Fruit fly (Drosophila melanogaster): ENCODE results near the gene Ype.
A peak's percentile ranks its signal among the peaks of the same experiment; 100 is the strongest.

Ype gene

dm6 chrX:13391174-13392040 is 4.2 kb upstream of the Ype start (continued):
- no peak for TF ChIP-seq kah (GFP tag; optimal IDR thresholded peaks at IDR 0.05)
- TF ChIP-seq CG8290 (GFP tag; optimal IDR thresholded peaks at IDR 0.05), result no peak
- peak in 1 of 2 experiments; percentile 55 for TF ChIP-seq CG8290 (tag; optimal IDR thresholded peaks at IDR 0.05)
- no peak for TF ChIP-seq gsb (GFP tag; IDR thresholded peaks at IDR 0.05)
- peak; percentile 17 for TF ChIP-seq CG2712 (tag; optimal IDR thresholded peaks at IDR 0.05)
- TF ChIP-seq Mad (GFP tag; optimal IDR thresholded peaks at IDR 0.05), result no peak
- TF ChIP-seq Poxn (GFP tag; IDR thresholded peaks at IDR 0.05), result peak; percentile 67
- TF ChIP-seq zfh2 (GFP tag; optimal IDR thresholded peaks at IDR 0.05), result peak; percentile 86
- TF ChIP-seq grn (GFP tag; optimal IDR thresholded peaks at IDR 0.05), result no peak
- TF ChIP-seq HmgD (GFP tag; optimal IDR thresholded peaks at IDR 0.05), result no peak
- no peak for TF ChIP-seq slp2 (GFP tag; optimal IDR thresholded peaks at IDR 0.05)
- TF ChIP-seq CG17912 (GFP tag; optimal IDR thresholded peaks at IDR 0.05), result no peak
- no peak for TF ChIP-seq da (GFP tag; optimal IDR thresholded peaks at IDR 0.05)
- no peak for TF ChIP-seq CG31441 (GFP tag; IDR thresholded peaks at IDR 0.05)
- 0 out of 3 replicates have a peak, but pooled peaks have one; percentile 15 for TF ChIP-seq ci (GFP tag; IDR thresholded peaks at IDR 0.05)
- no peak for TF ChIP-seq CG4282 (GFP tag; optimal IDR thresholded peaks at IDR 0.05)
- no peak for TF ChIP-seq nom (GFP tag; optimal IDR thresholded peaks at IDR 0.05)
- TF ChIP-seq CG10462 (GFP tag; optimal IDR thresholded peaks at IDR 0.05), result no peak
- no peak for TF ChIP-seq tup (GFP tag; optimal IDR thresholded peaks at IDR 0.05)
- TF ChIP-seq slou (GFP tag; optimal IDR thresholded peaks at IDR 0.05), result no peak
- no peak; the same call in 2 of the 3 replicates for TF ChIP-seq CG14050 (GFP tag; IDR thresholded peaks at IDR 0.05)
- TF ChIP-seq E2f1 (GFP tag; IDR thresholded peaks at IDR 0.05), result no peak
- no peak for TF ChIP-seq phol (tag; optimal IDR thresholded peaks at IDR 0.05)
- no peak for TF ChIP-seq CG4707 (GFP tag; optimal IDR thresholded peaks at IDR 0.05)
- TF ChIP-seq pfk (GFP tag; optimal IDR thresholded peaks at IDR 0.05), result no peak
- peak; percentile 12 for TF ChIP-seq Sry-δ (GFP tag; optimal IDR thresholded peaks at IDR 0.05)
- TF ChIP-seq CG9609 (GFP tag; optimal IDR thresholded peaks at IDR 0.05), result peak; percentile 68
- no peak for TF ChIP-seq ems (GFP tag; optimal IDR thresholded peaks at IDR 0.05)
- no peak for TF ChIP-seq kay (GFP tag; optimal IDR thresholded peaks at IDR 0.05)
- peak; percentile 52 for TF ChIP-seq Atf6 (GFP tag; IDR thresholded peaks at IDR 0.05)
- TF ChIP-seq chinmo (GFP tag; IDR thresholded peaks at IDR 0.05; ENCODE audit: partially characterized antibody), result no peak
- no peak for TF ChIP-seq wdn (GFP tag; IDR thresholded peaks at IDR 0.05)
- TF ChIP-seq luna (GFP tag; optimal IDR thresholded peaks at IDR 0.05), result peak; percentile 37
- TF ChIP-seq zfh1 (GFP tag; IDR thresholded peaks at IDR 0.05), result no peak
- no peak for TF ChIP-seq CG2202 (tag; optimal IDR thresholded peaks at IDR 0.05)
- peak; percentile 3 for TF ChIP-seq exex (tag; optimal IDR thresholded peaks at IDR 0.05)
- no peak for TF ChIP-seq ken (GFP tag; IDR thresholded peaks at IDR 0.05)
- peak; percentile 63 for TF ChIP-seq BtbVII (GFP tag; optimal IDR thresholded peaks at IDR 0.05)
- TF ChIP-seq hth (optimal IDR thresholded peaks at IDR 0.05), result no peak
- no peak for TF ChIP-seq CG18011 (GFP tag; optimal IDR thresholded peaks at IDR 0.05)
- no peak for TF ChIP-seq sc (optimal IDR thresholded peaks at IDR 0.05)
- no peak for TF ChIP-seq sc (GFP tag; optimal IDR thresholded peaks at IDR 0.05)
- no peak for TF ChIP-seq CG5953 (GFP tag; IDR thresholded peaks at IDR 0.05)
- no peak for TF ChIP-seq CG15514 (GFP tag; optimal IDR thresholded peaks at IDR 0.05)
- TF ChIP-seq klu (GFP tag; IDR thresholded peaks at IDR 0.05), result peak; percentile 26; the same call in 1 of the 2 replicates
- TF ChIP-seq sug (tag; optimal IDR thresholded peaks at IDR 0.05), result no peak
- no peak for TF ChIP-seq pzg (GFP tag; optimal IDR thresholded peaks at IDR 0.05)
- TF ChIP-seq NC2α (GFP tag; optimal IDR thresholded peaks at IDR 0.05), result no peak
- no peak for TF ChIP-seq Kr (GFP tag; optimal IDR thresholded peaks at IDR 0.05)
- no peak for TF ChIP-seq ase (GFP tag; IDR thresholded peaks at IDR 0.05)
- no peak for TF ChIP-seq oc (tag; optimal IDR thresholded peaks at IDR 0.05)
